Fruit fly (Drosophila melanogaster): ENCODE measurements around the gene ArfGAP3.

- TF ChIP-seq CTCF (optimal IDR thresholded peaks at IDR 0.05): no peak
- TF ChIP-seq CG8478 (optimal IDR thresholded peaks at IDR 0.05): no peak
Measured at dm6 chr3L:22741389-22742120, 24.2 kb upstream of the ArfGAP3 start, which contains the start of gene CG7369.
